Fruit fly (Drosophila melanogaster) whole organism, prepupa: Measurements from ENCODE around the gene Ptpmeg.

Source experiments
- CG10631 ChIP-seq: fragments of 200-800 bp; sonication (Bioruptor generic); optimal IDR thresholded peaks from 2 replicates; lab custom pipeline; 2016; ENCODE audit warnings: missing biosample characterization, missing genetic modification characterization
- CG10669 ChIP-seq: fragments of 200-800 bp; sonication (Bioruptor generic); optimal IDR thresholded peaks from 3 replicates; lab custom pipeline; 2018; ENCODE audit warnings: missing biosample characterization, mild to moderate bottlenecking, missing genetic modification characterization, moderate library complexity
- CG11294 ChIP-seq: fragments of 200-800 bp; sonication (Bioruptor generic); IDR thresholded peaks from 2 replicates; pipeline ENCODE4 v1.3.6; 2022; ENCODE audit warnings: missing biosample characterization, missing genetic modification characterization
- CG11902 ChIP-seq: fragments of 200-800 bp; sonication (Bioruptor generic); optimal IDR thresholded peaks from 3 replicates; lab custom pipeline; 2016; ENCODE audit warnings: missing biosample characterization, missing genetic modification characterization
- CG15336 ChIP-seq: fragments of 200-800 bp; sonication (Bioruptor generic); IDR thresholded peaks from 2 replicates; pipeline ENCODE4 v1.3.6; 2022; ENCODE audit warnings: missing biosample characterization, missing genetic modification characterization
- CG1621 ChIP-seq: fragments of 200-800 bp; sonication (Bioruptor generic); optimal IDR thresholded peaks from 3 replicates; lab custom pipeline; 2018; ENCODE audit warnings: missing biosample characterization, mild to moderate bottlenecking, missing genetic modification characterization
- CG3032 ChIP-seq: fragments of 200-800 bp; optimal IDR thresholded peaks from 2 replicates; lab custom pipeline; 2019; ENCODE audit warnings: missing biosample characterization, mild to moderate bottlenecking, missing genetic modification characterization, moderate library complexity
- CG31627 ChIP-seq: fragments of 200-800 bp; sonication (Bioruptor generic); optimal IDR thresholded peaks from 3 replicates; lab custom pipeline; 2016; ENCODE audit warnings: missing biosample characterization, missing genetic modification characterization
- CG32006 ChIP-seq: fragments of 200-800 bp; sonication (Bioruptor generic); optimal IDR thresholded peaks from 3 replicates; lab custom pipeline; 2017; ENCODE audit warnings: missing biosample characterization, mild to moderate bottlenecking, missing genetic modification characterization
- CG34406 ChIP-seq: fragments of 200-800 bp; sonication (Bioruptor generic); optimal IDR thresholded peaks from 3 replicates; lab custom pipeline; 2016; ENCODE audit warnings: missing biosample characterization, missing genetic modification characterization
- CG6163 ChIP-seq: fragments of 200-800 bp; sonication (Bioruptor generic); IDR thresholded peaks from 3 replicates; pipeline ENCODE4 v1.3.6; 2022; ENCODE audit warnings: missing biosample characterization, missing genetic modification characterization
- CG6276 ChIP-seq: fragments of 200-800 bp; sonication (Bioruptor generic); optimal IDR thresholded peaks from 2 replicates; lab custom pipeline; 2017; ENCODE audit warnings: missing biosample characterization, mild to moderate bottlenecking, missing genetic modification characterization
- CG7368 ChIP-seq: fragments of 200-800 bp; sonication (Bioruptor generic); optimal IDR thresholded peaks from 3 replicates; lab custom pipeline; 2016; ENCODE audit warnings: missing biosample characterization, missing genetic modification characterization
- CG8119 ChIP-seq: fragments of 200-800 bp; sonication (Bioruptor generic); IDR thresholded peaks from 3 replicates; pipeline ENCODE4 v1.3.6; 2022; ENCODE audit warnings: missing biosample characterization, missing genetic modification characterization
- Eip75B ChIP-seq: fragments of 200-800 bp; sonication (Bioruptor generic); optimal IDR thresholded peaks from 3 replicates; lab custom pipeline; 2016; ENCODE audit warnings: missing biosample characterization, missing genetic modification characterization
- Eip93F ChIP-seq: fragments of 200-800 bp; sonication (Bioruptor generic); optimal IDR thresholded peaks from 2 replicates; lab custom pipeline; 2016; ENCODE audit warnings: missing biosample characterization, mild to moderate bottlenecking, missing genetic modification characterization
- Ets21C ChIP-seq: fragments of 200-800 bp; sonication (Bioruptor generic); optimal IDR thresholded peaks from 3 replicates; lab custom pipeline; 2016; ENCODE audit warnings: missing biosample characterization, missing genetic modification characterization
- Ets96B ChIP-seq: fragments of 200-800 bp; optimal IDR thresholded peaks from 2 replicates; lab custom pipeline; 2019; ENCODE audit warnings: missing biosample characterization, mild to moderate bottlenecking, missing genetic modification characterization, moderate library complexity
- Gug ChIP-seq: fragments of 200-800 bp; sonication (Bioruptor generic); IDR thresholded peaks from 2 replicates; pipeline ENCODE4 v1.3.6; 2022; ENCODE audit warnings: missing biosample characterization, missing genetic modification characterization
- Hr38 ChIP-seq: sonication (Bioruptor generic); optimal IDR thresholded peaks from 2 replicates; lab custom pipeline; 2016; ENCODE audit warnings: missing biosample characterization, missing genetic modification characterization
- Hr39 ChIP-seq: fragments of 200-800 bp; sonication (Bioruptor generic); optimal IDR thresholded peaks from 2 replicates; lab custom pipeline; 2016; ENCODE audit warnings: missing biosample characterization, missing genetic modification characterization
- Met ChIP-seq: fragments of 200-800 bp; sonication (Bioruptor generic); optimal IDR thresholded peaks from 3 replicates; lab custom pipeline; 2016; ENCODE audit warnings: missing biosample characterization, missing genetic modification characterization
- OdsH ChIP-seq: fragments of 200-800 bp; sonication (Bioruptor generic); optimal IDR thresholded peaks from 3 replicates; lab custom pipeline; 2016; ENCODE audit warnings: missing biosample characterization, missing genetic modification characterization
- Smox ChIP-seq: fragments of 200-800 bp; sonication (Bioruptor generic); optimal IDR thresholded peaks from 3 replicates; lab custom pipeline; 2016; ENCODE audit warnings: missing biosample characterization, missing genetic modification characterization
- Sox102F ChIP-seq: fragments of 200-800 bp; sonication (Bioruptor generic); optimal IDR thresholded peaks from 2 replicates; lab custom pipeline; 2016; ENCODE audit warnings: missing biosample characterization, mild to moderate bottlenecking, missing genetic modification characterization
- Sox14 ChIP-seq: fragments of 200-800 bp; sonication (Bioruptor generic); optimal IDR thresholded peaks from 3 replicates; lab custom pipeline; 2016; ENCODE audit warnings: missing biosample characterization, missing genetic modification characterization
- Sox15 ChIP-seq: fragments of 200-800 bp; sonication (Bioruptor generic); optimal IDR thresholded peaks from 3 replicates; lab custom pipeline; 2016; ENCODE audit warnings: missing biosample characterization, missing genetic modification characterization
- acj6 ChIP-seq: fragments of 200-800 bp; sonication (Bioruptor generic); optimal IDR thresholded peaks from 3 replicates; lab custom pipeline; 2016; ENCODE audit warnings: missing biosample characterization, missing genetic modification characterization
- dsx ChIP-seq: fragments of 200-800 bp; optimal IDR thresholded peaks from 3 replicates; lab custom pipeline; 2019; ENCODE audit warnings: missing biosample characterization, mild to moderate bottlenecking, missing genetic modification characterization, moderate library complexity; ENCODE audit not compliant: poor library complexity, severe bottlenecking
- eg ChIP-seq: fragments of 200-800 bp; sonication (Bioruptor generic); IDR thresholded peaks from 3 replicates; pipeline ENCODE4 v1.3.6; 2022; ENCODE audit warnings: missing biosample characterization, missing genetic modification characterization
- fd59A ChIP-seq: fragments of 200-800 bp; sonication (Bioruptor generic); optimal IDR thresholded peaks from 2 replicates; lab custom pipeline; 2017; ENCODE audit warnings: missing biosample characterization, mild to moderate bottlenecking, missing genetic modification characterization, missing genetic modification reagents
- fd85E ChIP-seq: fragments of 200-800 bp; sonication (Bioruptor generic); optimal IDR thresholded peaks from 3 replicates; lab custom pipeline; 2016; ENCODE audit warnings: missing biosample characterization, missing genetic modification characterization
- fkh ChIP-seq: fragments of 200-800 bp; sonication (Bioruptor generic); optimal IDR thresholded peaks from 3 replicates; lab custom pipeline; 2017; ENCODE audit warnings: missing biosample characterization, mild to moderate bottlenecking, missing genetic modification characterization, moderate library complexity
- lz ChIP-seq: fragments of 200-800 bp; sonication (Bioruptor generic); optimal IDR thresholded peaks from 3 replicates; lab custom pipeline; 2016; ENCODE audit warnings: missing biosample characterization, missing genetic modification characterization
- pdm3 ChIP-seq: fragments of 200-800 bp; sonication (Bioruptor generic); optimal IDR thresholded peaks from 3 replicates; lab custom pipeline; 2016; ENCODE audit warnings: missing biosample characterization, missing genetic modification characterization
- spab ChIP-seq: fragments of 200-800 bp; sonication (Bioruptor generic); optimal IDR thresholded peaks from 2 replicates; lab custom pipeline; 2017; ENCODE audit warnings: missing biosample characterization, mild to moderate bottlenecking, missing genetic modification characterization, missing genetic modification reagents
- ss ChIP-seq, 2 experiments: fragments of 200-800 bp; sonication (Bioruptor generic); optimal IDR thresholded peaks; 2 replicates in 1 of 2; 3 replicates in 1 of 2; lab custom pipeline; 2017 to 2018; ENCODE audit warnings: mild to moderate bottlenecking in 2 of 2, missing biosample characterization in 2 of 2, missing genetic modification characterization in 2 of 2, moderate library complexity in 1 of 2
- svp ChIP-seq: fragments of 200-800 bp; sonication (Bioruptor generic); peaks from one replicate; lab custom pipeline; 2016; ENCODE audit warnings: missing biosample characterization, missing genetic modification characterization
- vri ChIP-seq: fragments of 200-800 bp; sonication (Bioruptor generic); optimal IDR thresholded peaks from 3 replicates; lab custom pipeline; 2016; ENCODE audit warnings: missing biosample characterization, mild to moderate bottlenecking, missing genetic modification characterization

Gene Ptpmeg

DNA sequence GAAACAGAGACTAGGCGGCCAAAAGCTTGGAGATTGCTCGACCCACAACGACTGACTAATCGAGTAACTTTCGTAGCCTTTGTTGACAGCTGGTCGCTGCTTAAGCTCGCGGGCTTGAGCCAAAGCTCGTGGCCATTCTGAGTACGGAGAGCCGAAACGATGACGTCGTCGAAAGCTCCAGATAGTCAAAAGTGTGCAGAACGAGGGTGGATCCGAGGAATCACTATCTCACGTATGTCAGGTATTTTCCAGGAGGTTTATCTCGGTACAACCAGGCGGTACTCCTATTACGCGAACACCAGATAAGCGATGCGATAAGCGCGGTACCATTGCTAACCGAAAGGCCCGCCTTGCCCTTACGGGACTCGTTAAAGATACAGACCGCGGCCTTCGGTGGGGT lies 16.3 kb upstream of the Ptpmeg start:
- no peak for TF ChIP-seq fd85E (GFP tag; lab: Kevin White, UChicago)
- no peak for TF ChIP-seq CG11294
- no peak for TF ChIP-seq OdsH (GFP tag; lab: Kevin White, UChicago)
- peak; percentile 95 for TF ChIP-seq vri (GFP tag; lab: Kevin White, UChicago)
- no peak for TF ChIP-seq CG31627 (GFP tag; lab: Kevin White, UChicago)
- no peak for TF ChIP-seq CG32006
- TF ChIP-seq Sox102F (GFP tag; lab: Kevin White, UChicago): no peak
- peak; percentile 84 for TF ChIP-seq svp (GFP tag; lab: Kevin White, UChicago)

dm6 chr3L:312323-312722 lies 15.6 kb upstream of the Ptpmeg start:
- TF ChIP-seq Hr38 (GFP tag; lab: Kevin White, UChicago): no peak
- no peak for TF ChIP-seq CG31627 (GFP tag; lab: Kevin White, UChicago)
- no peak for TF ChIP-seq CG11902 (GFP tag; lab: Kevin White, UChicago)
- TF ChIP-seq CG34406: no peak
- no peak for TF ChIP-seq Sox15 (GFP tag; lab: Kevin White, UChicago)
- TF ChIP-seq CG8119 (GFP tag; lab: Robert Waterston, UW): no peak
- no peak for TF ChIP-seq Hr39
- no peak for TF ChIP-seq Eip93F (GFP tag; lab: Kevin White, UChicago)
- TF ChIP-seq acj6 (GFP tag; lab: Kevin White, UChicago): no peak
- no peak for TF ChIP-seq lz (GFP tag; lab: Kevin White, UChicago)
- TF ChIP-seq CG10669 (GFP tag; lab: Kevin White, UChicago): no peak
- no peak for TF ChIP-seq fkh
- TF ChIP-seq dsx: no peak
- no peak for TF ChIP-seq vri (GFP tag; lab: Kevin White, UChicago)
- no peak for TF ChIP-seq fd59A (GFP tag; lab: Kevin White, UChicago)
- TF ChIP-seq CG15336: no peak
- TF ChIP-seq Ets96B (tag; lab: Kevin White, UChicago): no peak

- TF ChIP-seq CG6276 (GFP tag; lab: Kevin White, UChicago) (no peak), Hr39 (no peak), Sox14 (no peak), CG6163 (GFP tag; lab: Robert Waterston, UW) (no peak), fkh (no peak), CG1621 (tag; lab: Kevin White, UChicago) (peak; percentile 64), CG7368 (no peak), CG10631 (no peak)
These were observed 12.8 kb upstream of the Ptpmeg start for dm6 chr3L:315140-315539.

DNA sequence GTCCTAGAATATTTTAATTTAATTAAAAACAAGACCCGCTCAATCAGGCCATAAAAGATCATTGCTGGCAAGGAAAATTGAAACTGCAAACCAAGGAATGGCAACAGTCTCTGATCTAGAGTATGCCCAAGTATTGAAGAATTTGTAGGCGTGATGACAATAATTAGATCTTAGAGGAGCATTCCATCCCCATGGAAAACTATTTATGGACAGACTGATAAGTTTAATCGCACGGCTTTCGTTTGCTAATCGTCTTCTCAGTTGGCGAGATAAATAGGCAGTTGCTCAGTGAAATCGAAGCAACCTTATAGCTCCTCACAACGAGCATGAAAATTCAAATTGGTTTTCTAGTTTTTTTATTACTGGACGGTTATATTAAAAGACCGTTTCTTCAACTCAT lies 11.1 kb upstream of the Ptpmeg start, which contains the start of gene ddbt:
Gene ddbt (plus strand): TSS at position 301 of the 400 bp plus-strand sequence.
- no peak for TF ChIP-seq pdm3 (GFP tag; lab: Kevin White, UChicago)
- no peak for TF ChIP-seq Met (GFP tag; lab: Kevin White, UChicago)
- TF ChIP-seq spab (GFP tag; lab: Kevin White, UChicago): no peak
- TF ChIP-seq Eip75B (GFP tag; lab: Kevin White, UChicago): no peak
- TF ChIP-seq CG8119 (GFP tag; lab: Robert Waterston, UW): no peak
- TF ChIP-seq ss (GFP tag; optimal IDR thresholded peaks at IDR 0.05; lab: Kevin White, UChicago): no peak
- no peak for TF ChIP-seq Sox15 (GFP tag; lab: Kevin White, UChicago)
- TF ChIP-seq eg (GFP tag; lab: Robert Waterston, UW): no peak
- TF ChIP-seq Hr38 (GFP tag; lab: Kevin White, UChicago): no peak
- TF ChIP-seq Ets21C (GFP tag; lab: Kevin White, UChicago): no peak
- TF ChIP-seq CG10669 (GFP tag; lab: Kevin White, UChicago): no peak
- no peak for TF ChIP-seq Smox (GFP tag; lab: Kevin White, UChicago)
- TF ChIP-seq Gug (GFP tag; lab: Robert Waterston, UW): no peak
- no peak for TF ChIP-seq CG3032 (tag; lab: Kevin White, UChicago)
- no peak for TF ChIP-seq OdsH (GFP tag; lab: Kevin White, UChicago)
- TF ChIP-seq CG1621 (tag; lab: Kevin White, UChicago): no peak
- TF ChIP-seq svp (GFP tag; lab: Kevin White, UChicago): no peak
- TF ChIP-seq, all 60 proteins: peak for 0
